Worm (Caenorhabditis elegans): ENCODE data around the gene C52D10.3.

The C52D10.3 gene

DNA sequence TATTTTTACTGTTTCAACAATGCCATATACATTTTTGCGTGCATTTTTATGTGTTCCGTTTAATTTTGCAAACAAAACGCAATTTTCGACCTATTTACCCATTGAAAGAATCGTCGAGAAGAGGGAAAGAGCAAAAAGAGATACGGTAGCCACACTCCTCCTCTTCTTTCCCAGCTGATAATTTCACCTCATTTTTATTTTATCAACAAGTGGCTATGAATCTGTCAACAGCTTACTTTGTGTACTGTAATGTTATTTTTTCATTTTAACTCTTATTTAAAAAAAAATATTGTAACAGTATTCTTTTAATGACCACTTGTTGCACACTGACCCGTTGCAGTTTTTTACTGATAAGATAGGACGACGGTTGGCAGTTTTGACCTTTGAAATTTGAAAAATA, 1.3 kb upstream of the C52D10.3 start:
- TF ChIP-seq sem-2 (GFP tag; optimal IDR thresholded peaks at IDR 0.05) (no peak), M03D4.4 (tag; optimal IDR thresholded peaks at IDR 0.05) (no peak), ham-2 (GFP tag; optimal IDR thresholded peaks at IDR 0.05) (no peak), nhr-237 (tag; optimal IDR thresholded peaks at IDR 0.05) (no peak), drap-1 (GFP tag; optimal IDR thresholded peaks at IDR 0.05) (no peak), blmp-1 (tag; optimal IDR thresholded peaks at IDR 0.05) (no peak), mab-5 (tag; optimal IDR thresholded peaks at IDR 0.05) (no peak), ceh-43 (GFP tag; optimal IDR thresholded peaks at IDR 0.05) (no peak), hlh-1 (tag; optimal IDR thresholded peaks at IDR 0.05) (no peak), unc-120 (tag; optimal IDR thresholded peaks at IDR 0.05; ENCODE audit: poor library complexity, severe bottlenecking) (no peak), bed-3 (GFP tag; optimal IDR thresholded peaks at IDR 0.05) (no peak)

DNA sequence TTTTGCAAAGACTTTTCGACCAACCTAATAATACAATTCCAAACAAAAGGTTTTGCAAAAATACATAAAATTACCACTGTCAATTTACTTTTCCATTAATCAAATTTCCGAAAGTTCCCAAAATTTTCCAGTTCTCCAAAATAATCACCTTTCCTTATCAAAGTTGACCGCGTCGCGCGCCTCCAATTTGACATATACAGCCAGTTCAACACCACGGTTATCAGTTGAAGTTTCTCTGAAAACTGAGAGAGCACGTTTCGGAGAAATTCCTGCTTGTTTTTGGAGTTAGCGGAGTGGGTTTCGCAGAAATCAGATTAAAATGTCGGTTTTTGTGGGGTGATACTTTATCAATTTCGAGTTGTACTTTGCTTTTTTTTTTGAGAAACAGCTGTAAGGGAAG, 2.8 kb downstream of the C52D10.3 start:
- TF ChIP-seq lsy-2 (tag; optimal IDR thresholded peaks at IDR 0.05): no peak
- TF ChIP-seq nhr-28 (tag; optimal IDR thresholded peaks at IDR 0.05): no peak
- no peak for TF ChIP-seq ceh-83 (GFP tag; optimal IDR thresholded peaks at IDR 0.05)
- TF ChIP-seq sptf-1 (tag; optimal IDR thresholded peaks at IDR 0.05): no peak
- TF ChIP-seq unc-39 (tag; optimal IDR thresholded peaks at IDR 0.05): no peak
- no peak for TF ChIP-seq M03D4.4 (tag; optimal IDR thresholded peaks at IDR 0.05)
- no peak for TF ChIP-seq mls-2 (tag; optimal IDR thresholded peaks at IDR 0.05)
- no peak for TF ChIP-seq elt-1 (tag; optimal IDR thresholded peaks at IDR 0.05; ENCODE audit: borderline replicate concordance, insufficient read depth)
- TF ChIP-seq unc-62 (GFP tag; optimal IDR thresholded peaks at IDR 0.05): no peak
- TF ChIP-seq nhr-237 (tag; optimal IDR thresholded peaks at IDR 0.05): no peak
- no peak for TF ChIP-seq ceh-43 (GFP tag; optimal IDR thresholded peaks at IDR 0.05)
- no peak for TF ChIP-seq zip-8 (tag; optimal IDR thresholded peaks at IDR 0.05)
- no peak for TF ChIP-seq bed-3 (GFP tag; optimal IDR thresholded peaks at IDR 0.05)
- TF ChIP-seq cnd-1 (tag; optimal IDR thresholded peaks at IDR 0.05): no peak
- TF ChIP-seq tbx-8 (GFP tag; optimal IDR thresholded peaks at IDR 0.05): no peak
- no peak for TF ChIP-seq nhr-2 (tag; optimal IDR thresholded peaks at IDR 0.05)
- no peak for TF ChIP-seq blmp-1 (tag; optimal IDR thresholded peaks at IDR 0.05)

ce11 chrIV:17179565-17179964, 3.3 kb downstream of the C52D10.3 start:
- TF ChIP-seq cnd-1 (tag; optimal IDR thresholded peaks at IDR 0.05) (no peak), flh-1 (GFP tag; optimal IDR thresholded peaks at IDR 0.05) (no peak), nhr-237 (tag; optimal IDR thresholded peaks at IDR 0.05) (no peak), M03D4.4 (tag; optimal IDR thresholded peaks at IDR 0.05) (no peak), hlh-1 (tag; optimal IDR thresholded peaks at IDR 0.05) (no peak), sptf-1 (tag; optimal IDR thresholded peaks at IDR 0.05) (no peak), unc-62 (GFP tag; optimal IDR thresholded peaks at IDR 0.05) (no peak), ham-2 (GFP tag; optimal IDR thresholded peaks at IDR 0.05) (no peak), elt-3 (tag; optimal IDR thresholded peaks at IDR 0.05) (no peak), unc-120 (tag; optimal IDR thresholded peaks at IDR 0.05; ENCODE audit: poor library complexity, severe bottlenecking) (no peak), bed-3 (GFP tag; optimal IDR thresholded peaks at IDR 0.05) (no peak), snpc-4 (tag; optimal IDR thresholded peaks at IDR 0.05) (no peak), ces-1 (GFP tag; optimal IDR thresholded peaks at IDR 0.05) (no peak), ztf-11 (tag; optimal IDR thresholded peaks at IDR 0.05) (no peak), sem-2 (GFP tag; optimal IDR thresholded peaks at IDR 0.05) (no peak)

DNA sequence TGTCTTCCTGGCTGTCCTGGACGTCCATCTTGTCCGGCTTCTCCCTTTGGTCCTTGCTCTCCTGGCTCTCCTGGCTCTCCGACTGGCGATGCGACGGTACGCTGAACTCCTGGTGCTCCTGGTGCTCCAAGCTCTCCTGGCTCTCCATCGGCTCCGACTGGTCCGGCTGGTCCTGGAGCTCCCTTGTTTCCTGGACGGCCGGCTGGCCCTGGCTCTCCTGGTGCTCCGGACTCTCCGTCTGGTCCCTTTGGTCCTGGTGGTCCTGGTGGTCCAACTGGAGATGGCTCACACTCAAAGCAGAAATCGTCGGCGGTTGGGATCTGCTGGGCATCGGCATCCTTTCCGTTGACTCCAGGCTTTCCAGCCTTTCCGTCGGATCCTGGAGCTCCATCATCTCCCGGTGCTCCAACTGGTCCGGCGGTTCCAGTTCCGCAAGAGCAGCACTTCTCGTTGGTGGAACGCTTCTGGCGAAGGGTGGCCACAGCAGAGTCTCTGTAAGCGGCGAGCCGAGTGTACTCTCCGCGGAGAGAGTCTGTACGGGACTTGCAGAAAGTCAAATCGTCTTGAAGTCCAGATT, 6.8 kb downstream of the C52D10.3 start:
- TF ChIP-seq M03D4.4 (tag; optimal IDR thresholded peaks at IDR 0.05) (no peak), snpc-4 (tag; optimal IDR thresholded peaks at IDR 0.05) (no peak), nhr-12 (tag; optimal IDR thresholded peaks at IDR 0.05) (no peak), ces-1 (GFP tag; optimal IDR thresholded peaks at IDR 0.05) (no peak), unc-39 (tag; optimal IDR thresholded peaks at IDR 0.05) (no peak), bed-3 (GFP tag; optimal IDR thresholded peaks at IDR 0.05) (no peak), ceh-43 (GFP tag; optimal IDR thresholded peaks at IDR 0.05) (no peak), nhr-2 (tag; optimal IDR thresholded peaks at IDR 0.05) (no peak), nhr-237 (tag; optimal IDR thresholded peaks at IDR 0.05) (no peak), tbx-8 (GFP tag; optimal IDR thresholded peaks at IDR 0.05) (no peak), sem-2 (GFP tag; optimal IDR thresholded peaks at IDR 0.05) (no peak), drap-1 (GFP tag; optimal IDR thresholded peaks at IDR 0.05) (no peak), unc-120 (tag; optimal IDR thresholded peaks at IDR 0.05; ENCODE audit: poor library complexity, severe bottlenecking) (no peak), flh-1 (GFP tag; optimal IDR thresholded peaks at IDR 0.05) (no peak), ceh-39 (tag; optimal IDR thresholded peaks at IDR 0.05) (no peak), lsy-2 (tag; optimal IDR thresholded peaks at IDR 0.05) (no peak), ham-2 (GFP tag; optimal IDR thresholded peaks at IDR 0.05) (no peak), elt-1 (tag; optimal IDR thresholded peaks at IDR 0.05; ENCODE audit: borderline replicate concordance, insufficient read depth) (no peak)
